Worm (Caenorhabditis elegans): ENCODE measurements around the gene his-74.

The his-74 gene

DNA sequence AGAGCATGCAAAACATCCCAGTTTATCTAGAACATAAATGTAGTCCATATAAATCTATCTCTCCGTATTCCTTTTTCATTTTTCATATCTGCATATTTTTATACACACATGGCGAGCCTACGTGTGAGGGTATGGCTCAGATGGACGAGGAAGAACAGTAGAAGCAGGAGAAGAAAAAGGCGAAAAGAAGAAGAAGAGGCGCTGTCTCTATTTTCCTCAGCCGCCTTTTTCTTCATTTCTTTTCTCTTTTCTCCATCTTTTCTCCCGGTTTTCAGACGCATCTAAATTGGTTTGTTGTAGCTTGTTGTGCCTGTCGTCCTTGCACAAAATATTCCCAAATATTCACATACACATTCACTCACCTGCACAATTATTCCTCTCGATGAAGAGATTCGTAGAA is 35.8 kb upstream of the his-74 start, which contains the start of gene K10C8.4:
Gene K10C8.4, plus strand, starts transcription at position 301 of the 400 bp plus-strand sequence.
- TF ChIP-seq sem-2 (GFP tag; optimal IDR thresholded peaks at IDR 0.05) (no peak), lsy-2 (tag; optimal IDR thresholded peaks at IDR 0.05) (no peak), cnd-1 (tag; optimal IDR thresholded peaks at IDR 0.05) (no peak), ham-2 (GFP tag; optimal IDR thresholded peaks at IDR 0.05) (no peak), lin-13 (tag; optimal IDR thresholded peaks at IDR 0.05) (no peak), blmp-1 (tag; optimal IDR thresholded peaks at IDR 0.05) (no peak), unc-62 (GFP tag; optimal IDR thresholded peaks at IDR 0.05) (no peak), zip-8 (tag; optimal IDR thresholded peaks at IDR 0.05) (no peak), nhr-2 (tag; optimal IDR thresholded peaks at IDR 0.05) (no peak), hlh-1 (tag; optimal IDR thresholded peaks at IDR 0.05) (no peak), lin-32 (GFP tag; optimal IDR thresholded peaks at IDR 0.05) (no peak), mep-1 (tag; optimal IDR thresholded peaks at IDR 0.05) (no peak), elt-1 (tag; optimal IDR thresholded peaks at IDR 0.05; ENCODE audit: borderline replicate concordance, insufficient read depth) (no peak), snpc-4 (tag; optimal IDR thresholded peaks at IDR 0.05) (no peak)

DNA sequence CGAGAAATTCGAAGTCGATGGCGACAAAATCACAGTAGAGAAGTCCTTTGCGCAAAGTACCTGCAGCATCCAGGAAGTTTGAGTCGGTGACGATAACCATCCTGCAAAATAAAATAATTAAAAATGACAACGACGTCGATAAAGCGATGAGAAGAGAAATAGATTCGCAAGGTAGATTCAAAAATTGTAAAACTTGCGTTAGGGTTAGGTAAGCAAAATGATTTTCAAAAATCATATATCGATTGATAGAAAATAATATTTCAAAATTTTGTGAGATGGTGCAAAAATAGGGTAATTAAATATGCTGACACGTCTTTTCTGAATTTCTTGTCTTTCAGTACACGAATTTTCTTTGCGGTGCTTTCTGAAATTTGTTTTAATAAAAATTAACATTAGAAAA is 35.0 kb upstream of the his-74 start, which contains the start of gene parn-1:
Gene parn-1, minus strand, starts transcription at position 101 of the 400 bp plus-strand sequence.
- TF ChIP-seq nhr-12 (tag; optimal IDR thresholded peaks at IDR 0.05) = no peak
- no peak for TF ChIP-seq drap-1 (GFP tag; optimal IDR thresholded peaks at IDR 0.05)
- TF ChIP-seq ztf-11 (tag; optimal IDR thresholded peaks at IDR 0.05) = no peak
- TF ChIP-seq nhr-237 (tag; optimal IDR thresholded peaks at IDR 0.05) = no peak
- TF ChIP-seq ceh-39 (tag; optimal IDR thresholded peaks at IDR 0.05) = no peak
- no peak for TF ChIP-seq snpc-4 (tag; optimal IDR thresholded peaks at IDR 0.05)
- TF ChIP-seq tbx-8 (GFP tag; optimal IDR thresholded peaks at IDR 0.05) = no peak
- no peak for TF ChIP-seq mep-1 (tag; optimal IDR thresholded peaks at IDR 0.05)
- no peak for TF ChIP-seq lin-32 (GFP tag; optimal IDR thresholded peaks at IDR 0.05)
- TF ChIP-seq unc-120 (tag; optimal IDR thresholded peaks at IDR 0.05; ENCODE audit: poor library complexity, severe bottlenecking) = no peak
- no peak for TF ChIP-seq lsy-2 (tag; optimal IDR thresholded peaks at IDR 0.05)
- no peak for TF ChIP-seq lin-13 (tag; optimal IDR thresholded peaks at IDR 0.05)
- no peak for TF ChIP-seq pha-4 (tag; optimal IDR thresholded peaks at IDR 0.05)
- TF ChIP-seq M03D4.4 (tag; optimal IDR thresholded peaks at IDR 0.05) = no peak
- TF ChIP-seq elt-1 (tag; optimal IDR thresholded peaks at IDR 0.05; ENCODE audit: borderline replicate concordance, insufficient read depth) = no peak

- TF ChIP-seq unc-120 (tag; optimal IDR thresholded peaks at IDR 0.05; ENCODE audit: poor library complexity, severe bottlenecking) = no peak
- no peak for TF ChIP-seq ztf-11 (tag; optimal IDR thresholded peaks at IDR 0.05)
- TF ChIP-seq bed-3 (GFP tag; optimal IDR thresholded peaks at IDR 0.05) = no peak
- no peak for TF ChIP-seq nhr-76 (tag; optimal IDR thresholded peaks at IDR 0.05)
- TF ChIP-seq snpc-4 (tag; optimal IDR thresholded peaks at IDR 0.05) = no peak
- no peak for TF ChIP-seq mep-1 (tag; optimal IDR thresholded peaks at IDR 0.05)
- TF ChIP-seq nhr-12 (tag; optimal IDR thresholded peaks at IDR 0.05) = no peak
- TF ChIP-seq ham-2 (GFP tag; optimal IDR thresholded peaks at IDR 0.05) = no peak
- no peak for TF ChIP-seq nhr-237 (tag; optimal IDR thresholded peaks at IDR 0.05)
- TF ChIP-seq mab-5 (tag; optimal IDR thresholded peaks at IDR 0.05) = no peak
- no peak for TF ChIP-seq lin-32 (GFP tag; optimal IDR thresholded peaks at IDR 0.05)
- no peak for TF ChIP-seq sptf-1 (tag; optimal IDR thresholded peaks at IDR 0.05)
- TF ChIP-seq unc-39 (tag; optimal IDR thresholded peaks at IDR 0.05) = no peak
- TF ChIP-seq cnd-1 (tag; optimal IDR thresholded peaks at IDR 0.05) = no peak
- no peak for TF ChIP-seq tbx-8 (GFP tag; optimal IDR thresholded peaks at IDR 0.05)
- TF ChIP-seq ceh-43 (GFP tag; optimal IDR thresholded peaks at IDR 0.05) = no peak
- TF ChIP-seq ceh-39 (tag; optimal IDR thresholded peaks at IDR 0.05) = no peak
- TF ChIP-seq elt-3 (tag; optimal IDR thresholded peaks at IDR 0.05) = no peak
- no peak for TF ChIP-seq mls-2 (tag; optimal IDR thresholded peaks at IDR 0.05)
- no peak for TF ChIP-seq M03D4.4 (tag; optimal IDR thresholded peaks at IDR 0.05)
Observed at ce11 chrV:12683205-12683604, 23.1 kb upstream of the his-74 start.

- no peak for TF ChIP-seq ztf-11 (tag; optimal IDR thresholded peaks at IDR 0.05)
- TF ChIP-seq blmp-1 (tag; optimal IDR thresholded peaks at IDR 0.05) = no peak
- TF ChIP-seq lin-32 (GFP tag; optimal IDR thresholded peaks at IDR 0.05) = no peak
- no peak for TF ChIP-seq snpc-4 (tag; optimal IDR thresholded peaks at IDR 0.05)
- TF ChIP-seq mls-2 (tag; optimal IDR thresholded peaks at IDR 0.05) = no peak
- TF ChIP-seq nhr-2 (tag; optimal IDR thresholded peaks at IDR 0.05) = no peak
- no peak for TF ChIP-seq lin-13 (tag; optimal IDR thresholded peaks at IDR 0.05)
- no peak for TF ChIP-seq hlh-1 (tag; optimal IDR thresholded peaks at IDR 0.05)
Observed at ce11 chrV:12679807-12680206, 19.7 kb upstream of the his-74 start, which contains the start of gene frpr-15. Gene frpr-15, plus strand, starts transcription at chrV:12680107.

DNA sequence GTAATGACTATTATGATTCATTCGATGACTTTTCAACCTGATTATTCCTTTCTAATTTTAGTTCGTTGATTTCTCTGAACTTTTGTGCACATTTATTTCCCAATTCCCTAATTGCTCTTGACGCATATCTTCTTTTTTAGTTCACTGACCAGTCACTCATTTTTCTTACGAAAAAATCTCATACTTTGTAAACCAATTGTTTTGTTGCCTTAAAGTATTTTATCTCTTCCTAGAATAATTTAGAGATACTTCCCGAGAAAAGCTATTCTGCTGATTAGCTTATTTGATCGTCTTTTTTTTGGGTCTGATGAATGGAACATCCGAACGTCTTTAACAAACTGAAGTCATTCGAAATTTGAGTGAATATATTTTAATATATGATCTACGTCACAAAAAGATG is 19.2 kb upstream of the his-74 start:
- TF ChIP-seq elt-1 (tag; optimal IDR thresholded peaks at IDR 0.05; ENCODE audit: borderline replicate concordance, insufficient read depth) = no peak
- no peak for TF ChIP-seq mab-5 (tag; optimal IDR thresholded peaks at IDR 0.05)
- no peak for TF ChIP-seq nhr-2 (tag; optimal IDR thresholded peaks at IDR 0.05)
- no peak for TF ChIP-seq ces-1 (GFP tag; optimal IDR thresholded peaks at IDR 0.05)
- TF ChIP-seq snpc-4 (tag; optimal IDR thresholded peaks at IDR 0.05) = no peak
- no peak for TF ChIP-seq cnd-1 (tag; optimal IDR thresholded peaks at IDR 0.05)
- TF ChIP-seq sem-2 (GFP tag; optimal IDR thresholded peaks at IDR 0.05) = no peak
- TF ChIP-seq flh-1 (GFP tag; optimal IDR thresholded peaks at IDR 0.05) = no peak
- no peak for TF ChIP-seq sptf-1 (tag; optimal IDR thresholded peaks at IDR 0.05)
- no peak for TF ChIP-seq nhr-76 (tag; optimal IDR thresholded peaks at IDR 0.05)
- TF ChIP-seq lin-13 (tag; optimal IDR thresholded peaks at IDR 0.05) = no peak
- TF ChIP-seq unc-120 (tag; optimal IDR thresholded peaks at IDR 0.05; ENCODE audit: poor library complexity, severe bottlenecking) = no peak
- TF ChIP-seq ceh-83 (GFP tag; optimal IDR thresholded peaks at IDR 0.05) = no peak
- no peak for TF ChIP-seq hlh-1 (tag; optimal IDR thresholded peaks at IDR 0.05)
- TF ChIP-seq unc-62 (GFP tag; optimal IDR thresholded peaks at IDR 0.05) = no peak
- no peak for TF ChIP-seq nhr-237 (tag; optimal IDR thresholded peaks at IDR 0.05)
